Fruit fly (Drosophila melanogaster) whole organism: ENCODE results near the gene CG11617.

Source experiments
- CG8478 ChIP-seq: fragments of >200 bp; optimal IDR thresholded peaks from 2 replicates; lab custom pipeline; 2018; ENCODE audit warnings: inconsistent platforms
- EcR ChIP-seq, 2 experiments: fragments of >200 bp; optimal IDR thresholded peaks; 2 replicates each; lab custom pipeline; 2017; ENCODE audit warnings: missing biosample characterization in 2 of 2, missing genetic modification characterization in 2 of 2, missing genetic modification reagents in 2 of 2
- pan ChIP-seq: fragments of >200 bp; optimal IDR thresholded peaks from 2 replicates; lab custom pipeline; 2017
- psq ChIP-seq: fragments of >200 bp; optimal IDR thresholded peaks from 2 replicates; lab custom pipeline; 2017

DNA sequence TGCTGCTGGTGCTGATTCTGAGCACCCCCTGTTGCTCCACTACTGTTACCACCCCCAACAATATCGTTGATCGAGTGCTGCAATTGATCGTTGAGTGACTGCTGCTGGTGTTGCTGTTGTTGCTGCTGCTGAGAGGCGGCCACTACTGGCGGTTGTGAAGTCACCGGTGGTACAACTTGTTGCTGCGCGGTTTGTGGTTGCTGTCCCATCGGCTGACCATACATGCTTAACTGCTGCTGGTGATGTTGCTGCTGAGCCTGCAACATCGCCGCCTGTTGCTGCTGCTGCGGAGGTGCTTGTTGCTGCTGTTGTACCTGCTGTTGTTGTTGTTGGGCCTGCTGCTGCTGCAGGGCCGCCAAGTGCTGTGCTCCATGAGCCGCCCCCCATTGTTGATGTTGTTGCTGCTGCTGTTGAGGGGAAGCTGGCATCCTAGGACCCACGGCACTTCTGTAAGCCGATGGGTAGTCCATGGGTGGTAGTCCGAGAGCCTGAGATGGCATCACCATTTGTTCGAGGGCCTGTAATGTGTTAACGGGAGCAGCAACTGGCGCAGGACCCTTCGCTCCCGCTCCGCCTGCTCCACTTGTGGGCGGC, 33.2 kb upstream of the CG11617 start:
- TF ChIP-seq CG8478 (lab: Kevin White, UChicago) (no peak), pan (lab: Kevin White, UChicago) (no peak), EcR (GFP tag; optimal IDR thresholded peaks at IDR 0.05; lab: Kevin White, UChicago) (no peak), psq (lab: Kevin White, UChicago) (no peak)
